Worm (Caenorhabditis elegans) whole organism, L3 larva: Measurements from ENCODE around the gene F34D10.8.
A peak's percentile ranks its signal among the peaks of the same experiment; 100 is the strongest.

Source experiments
- elt-1 ChIP-seq: fragments of 150-350 bp; optimal IDR thresholded peaks from 2 replicates; lab custom pipeline; 2014; ENCODE audit warnings: missing biosample characterization, missing genetic modification characterization
- elt-2 ChIP-seq: sonication (generic microtip); optimal IDR thresholded peaks from 2 replicates; lab custom pipeline; 2016; ENCODE audit warnings: missing genetic modification reagents, mild to moderate bottlenecking, missing genetic modification characterization, missing compliant biosample characterization
- elt-3 ChIP-seq, 3 experiments: fragments of 150-350 bp in 1 of 3; sonication (generic microtip) in 2 of 3; optimal IDR thresholded peaks; 2 replicates in 2 of 3; 4 replicates in 1 of 3; lab custom pipeline; 2014 to 2017; ENCODE audit warnings: missing biosample characterization in 3 of 3, missing genetic modification characterization in 3 of 3
- fkh-10 ChIP-seq: sonication (generic microtip); optimal IDR thresholded peaks from 2 replicates; lab custom pipeline; 2017; ENCODE audit warnings: missing biosample characterization, missing genetic modification reagents, missing genetic modification characterization
- fos-1 ChIP-seq: fragments of 150-350 bp; optimal IDR thresholded peaks from 2 replicates; lab custom pipeline; 2014; ENCODE audit warnings: missing biosample characterization, missing genetic modification characterization
- nfya-1 ChIP-seq: sonication (generic microtip); optimal IDR thresholded peaks from 2 replicates; lab custom pipeline; 2017; ENCODE audit warnings: missing genetic modification characterization, mild to moderate bottlenecking, missing compliant biosample characterization, antibody characterized with exemption, moderate library complexity; ENCODE audit not compliant: insufficient read depth
- pha-4 ChIP-seq: fragments of 150-350 bp; optimal IDR thresholded peaks from 2 replicates; lab custom pipeline; 2014; ENCODE audit warnings: missing biosample characterization, missing genetic modification reagents, missing genetic modification characterization
- snpc-4 ChIP-seq: fragments of 150-350 bp; optimal IDR thresholded peaks from 2 replicates; lab custom pipeline; 2014; ENCODE audit warnings: missing biosample characterization, missing genetic modification characterization
- unc-62 ChIP-seq: fragments of 150-350 bp; sonication (generic microtip); optimal IDR thresholded peaks from 4 replicates; lab custom pipeline; 2014; ENCODE audit warnings: missing biosample characterization, missing genetic modification reagents, missing genetic modification characterization
- ztf-11 ChIP-seq: fragments of 150-350 bp; optimal IDR thresholded peaks from 2 replicates; lab custom pipeline; 2014; ENCODE audit warnings: missing biosample characterization, missing genetic modification characterization

- no peak for TF ChIP-seq elt-2
- no peak for TF ChIP-seq pha-4 (tag; lab: Kevin White, UChicago)
- no peak for TF ChIP-seq fkh-10 (GFP tag; lab: Kevin White, UChicago)
- no peak for TF ChIP-seq ztf-11 (tag; lab: Kevin White, UChicago)
- no peak for TF ChIP-seq elt-1 (tag; lab: Kevin White, UChicago)
- TF ChIP-seq fos-1 (tag; lab: Kevin White, UChicago), result no peak
- no peak for TF ChIP-seq snpc-4
- TF ChIP-seq nfya-1 (tag; lab: Kevin White, UChicago), result peak; percentile 87
- TF ChIP-seq elt-3 (tag; optimal IDR thresholded peaks at IDR 0.05; lab: Kevin White, UChicago), result no peak
- no peak for TF ChIP-seq unc-62
Observed at ce11 chrIII:3682869-3683403, 47.6 kb upstream of the F34D10.8 start.
